Worm (Caenorhabditis elegans) whole organism, L1 larva: ENCODE data around the gene Y20C6A.4.

Source experiments
- dsc-1 ChIP-seq: sonication (generic microtip); optimal IDR thresholded peaks from 2 replicates; lab custom pipeline; 2016; ENCODE audit warnings: mild to moderate bottlenecking, missing genetic modification characterization, missing compliant biosample characterization
- lin-15B ChIP-seq: fragments of 150-350 bp; sonication (generic microtip); optimal IDR thresholded peaks from 3 replicates; lab custom pipeline; 2014; ENCODE audit warnings: missing biosample characterization, missing genetic modification characterization
- lin-35 ChIP-seq, 2 experiments: fragments of 150-350 bp; optimal IDR thresholded peaks; 2 replicates each; lab custom pipeline; 2014; ENCODE audit warnings: missing biosample characterization in 2 of 2, missing genetic modification characterization in 2 of 2, missing genetic modification reagents in 2 of 2
- mdl-1 ChIP-seq, 2 experiments: fragments of 150-350 bp; optimal IDR thresholded peaks; 2 replicates each; lab custom pipeline; 2014 to 2017; ENCODE audit warnings: missing biosample characterization in 2 of 2, missing genetic modification characterization in 2 of 2, inconsistent platforms in 1 of 2
- mep-1 ChIP-seq: fragments of 150-350 bp; optimal IDR thresholded peaks from 2 replicates; lab custom pipeline; 2014; ENCODE audit warnings: missing biosample characterization, missing genetic modification characterization
- nhr-12 ChIP-seq: sonication (generic microtip); optimal IDR thresholded peaks from 2 replicates; lab custom pipeline; 2017; ENCODE audit warnings: missing biosample characterization, missing genetic modification characterization
- nhr-237 ChIP-seq: fragments of 150-350 bp; optimal IDR thresholded peaks from 2 replicates; lab custom pipeline; 2014; ENCODE audit warnings: missing biosample characterization, missing genetic modification characterization
- nhr-85 ChIP-seq: sonication (generic microtip); peaks from one replicate; lab custom pipeline; 2016; ENCODE audit warnings: missing genetic modification characterization, inconsistent platforms, missing compliant biosample characterization
- sptf-1 ChIP-seq: fragments of 150-350 bp; optimal IDR thresholded peaks from 2 replicates; lab custom pipeline; 2014; ENCODE audit warnings: missing biosample characterization, missing genetic modification characterization
- unc-30 ChIP-seq: sonication (generic microtip); optimal IDR thresholded peaks from 2 replicates; lab custom pipeline; 2017; ENCODE audit warnings: missing biosample characterization, missing genetic modification characterization
- zag-1 ChIP-seq: fragments of 150-350 bp; optimal IDR thresholded peaks from 2 replicates; lab custom pipeline; 2014; ENCODE audit warnings: missing biosample characterization, missing genetic modification characterization

- TF ChIP-seq sptf-1 (tag; lab: Kevin White, UChicago) (no peak), lin-15B (tag; lab: Kevin White, UChicago) (no peak), lin-35 (GFP tag; optimal IDR thresholded peaks at IDR 0.05; lab: Kevin White, UChicago) (no peak), unc-30 (tag; lab: Kevin White, UChicago) (no peak), mep-1 (tag; lab: Kevin White, UChicago) (no peak), nhr-237 (no peak), mdl-1 (tag; optimal IDR thresholded peaks at IDR 0.05; lab: Kevin White, UChicago) (no peak), zag-1 (tag; lab: Kevin White, UChicago) (no peak), nhr-12 (tag; lab: Kevin White, UChicago) (no peak), dsc-1 (tag; lab: Kevin White, UChicago) (no peak), nhr-85 (no peak)
Observed at ce11 chrV:17339349-17339748, 40.7 kb upstream of the Y20C6A.4 start.
